Fruit fly (Drosophila melanogaster) whole organism, prepupa: ENCODE measurements around the gene CG5541.

Source experiments
- Blimp-1 ChIP-seq: fragments of 200-800 bp; sonication (Bioruptor generic); optimal IDR thresholded peaks from 3 replicates; lab custom pipeline; 2017; ENCODE audit warnings: missing biosample characterization, missing genetic modification characterization, mild to moderate bottlenecking, moderate library complexity, missing genetic modification reagents
- CG10669 ChIP-seq: fragments of 200-800 bp; sonication (Bioruptor generic); optimal IDR thresholded peaks from 3 replicates; lab custom pipeline; 2018; ENCODE audit warnings: missing biosample characterization, mild to moderate bottlenecking, missing genetic modification characterization, moderate library complexity
- CG11294 ChIP-seq: fragments of 200-800 bp; sonication (Bioruptor generic); IDR thresholded peaks from 2 replicates; pipeline ENCODE4 v1.3.6; 2022; ENCODE audit warnings: missing biosample characterization, missing genetic modification characterization
- CG11902 ChIP-seq: fragments of 200-800 bp; sonication (Bioruptor generic); optimal IDR thresholded peaks from 3 replicates; lab custom pipeline; 2016; ENCODE audit warnings: missing biosample characterization, missing genetic modification characterization
- CG15336 ChIP-seq: fragments of 200-800 bp; sonication (Bioruptor generic); IDR thresholded peaks from 2 replicates; pipeline ENCODE4 v1.3.6; 2022; ENCODE audit warnings: missing biosample characterization, missing genetic modification characterization
- CG1621 ChIP-seq: fragments of 200-800 bp; sonication (Bioruptor generic); optimal IDR thresholded peaks from 3 replicates; lab custom pipeline; 2018; ENCODE audit warnings: missing biosample characterization, mild to moderate bottlenecking, missing genetic modification characterization
- CG16779 ChIP-seq: fragments of 200-800 bp; sonication (Bioruptor generic); optimal IDR thresholded peaks from 3 replicates; lab custom pipeline; 2017; ENCODE audit warnings: missing biosample characterization, mild to moderate bottlenecking, missing genetic modification characterization
- CG32006 ChIP-seq: fragments of 200-800 bp; sonication (Bioruptor generic); optimal IDR thresholded peaks from 3 replicates; lab custom pipeline; 2017; ENCODE audit warnings: missing biosample characterization, mild to moderate bottlenecking, missing genetic modification characterization
- CG34406 ChIP-seq: fragments of 200-800 bp; sonication (Bioruptor generic); optimal IDR thresholded peaks from 3 replicates; lab custom pipeline; 2016; ENCODE audit warnings: missing biosample characterization, missing genetic modification characterization
- CG4318 ChIP-seq: fragments of 200-800 bp; sonication (Bioruptor generic); optimal IDR thresholded peaks from 3 replicates; lab custom pipeline; 2017; ENCODE audit warnings: missing biosample characterization, mild to moderate bottlenecking, missing genetic modification characterization
- CG6163 ChIP-seq: fragments of 200-800 bp; sonication (Bioruptor generic); IDR thresholded peaks from 3 replicates; pipeline ENCODE4 v1.3.6; 2022; ENCODE audit warnings: missing biosample characterization, missing genetic modification characterization
- CG6276 ChIP-seq: fragments of 200-800 bp; sonication (Bioruptor generic); optimal IDR thresholded peaks from 2 replicates; lab custom pipeline; 2017; ENCODE audit warnings: missing biosample characterization, mild to moderate bottlenecking, missing genetic modification characterization
- CG6792 ChIP-seq: fragments of 200-800 bp; sonication (Bioruptor generic); optimal IDR thresholded peaks from 3 replicates; lab custom pipeline; 2016; ENCODE audit warnings: missing biosample characterization, missing genetic modification characterization
- CG6808 ChIP-seq: fragments of 200-800 bp; sonication (Bioruptor generic); optimal IDR thresholded peaks from 3 replicates; lab custom pipeline; 2017; ENCODE audit warnings: missing biosample characterization, missing genetic modification characterization, mild to moderate bottlenecking, moderate library complexity, missing genetic modification reagents
- CG6854 ChIP-seq: fragments of 200-800 bp; sonication (Bioruptor generic); optimal IDR thresholded peaks from 2 replicates; lab custom pipeline; 2017; ENCODE audit warnings: missing biosample characterization, mild to moderate bottlenecking, missing genetic modification characterization
- CG7368 ChIP-seq: fragments of 200-800 bp; sonication (Bioruptor generic); optimal IDR thresholded peaks from 3 replicates; lab custom pipeline; 2016; ENCODE audit warnings: missing biosample characterization, missing genetic modification characterization
- CG8119 ChIP-seq: fragments of 200-800 bp; sonication (Bioruptor generic); IDR thresholded peaks from 3 replicates; pipeline ENCODE4 v1.3.6; 2022; ENCODE audit warnings: missing biosample characterization, missing genetic modification characterization
- CG8319 ChIP-seq: fragments of 200-800 bp; sonication (Bioruptor generic); optimal IDR thresholded peaks from 3 replicates; lab custom pipeline; 2016; ENCODE audit warnings: missing biosample characterization, missing genetic modification characterization
- CG8632 ChIP-seq: fragments of 200-800 bp; sonication (Bioruptor generic); optimal IDR thresholded peaks from 3 replicates; lab custom pipeline; 2016; ENCODE audit warnings: missing biosample characterization, missing genetic modification characterization
- Eip75B ChIP-seq: fragments of 200-800 bp; sonication (Bioruptor generic); optimal IDR thresholded peaks from 3 replicates; lab custom pipeline; 2016; ENCODE audit warnings: missing biosample characterization, missing genetic modification characterization
- Eip78C ChIP-seq: fragments of 200-800 bp; sonication (Bioruptor generic); peaks from one replicate; lab custom pipeline; 2016; ENCODE audit warnings: missing biosample characterization, missing genetic modification characterization
- Eip93F ChIP-seq: fragments of 200-800 bp; sonication (Bioruptor generic); optimal IDR thresholded peaks from 2 replicates; lab custom pipeline; 2016; ENCODE audit warnings: missing biosample characterization, mild to moderate bottlenecking, missing genetic modification characterization
- Ets21C ChIP-seq: fragments of 200-800 bp; sonication (Bioruptor generic); optimal IDR thresholded peaks from 3 replicates; lab custom pipeline; 2016; ENCODE audit warnings: missing biosample characterization, missing genetic modification characterization
- Ets96B ChIP-seq: fragments of 200-800 bp; optimal IDR thresholded peaks from 2 replicates; lab custom pipeline; 2019; ENCODE audit warnings: missing biosample characterization, mild to moderate bottlenecking, missing genetic modification characterization, moderate library complexity
- Gug ChIP-seq: fragments of 200-800 bp; sonication (Bioruptor generic); IDR thresholded peaks from 2 replicates; pipeline ENCODE4 v1.3.6; 2022; ENCODE audit warnings: missing biosample characterization, missing genetic modification characterization
- Hr39 ChIP-seq: fragments of 200-800 bp; sonication (Bioruptor generic); optimal IDR thresholded peaks from 2 replicates; lab custom pipeline; 2016; ENCODE audit warnings: missing biosample characterization, missing genetic modification characterization
- Hr4 ChIP-seq: fragments of 200-800 bp; sonication (Bioruptor generic); optimal IDR thresholded peaks from 3 replicates; lab custom pipeline; 2016; ENCODE audit warnings: missing biosample characterization, missing genetic modification characterization
- Lpt ChIP-seq: fragments of 200-800 bp; sonication (Bioruptor generic); optimal IDR thresholded peaks from 3 replicates; lab custom pipeline; 2016; ENCODE audit warnings: missing biosample characterization, missing genetic modification characterization
- Met ChIP-seq: fragments of 200-800 bp; sonication (Bioruptor generic); optimal IDR thresholded peaks from 3 replicates; lab custom pipeline; 2016; ENCODE audit warnings: missing biosample characterization, missing genetic modification characterization
- OdsH ChIP-seq: fragments of 200-800 bp; sonication (Bioruptor generic); optimal IDR thresholded peaks from 3 replicates; lab custom pipeline; 2016; ENCODE audit warnings: missing biosample characterization, missing genetic modification characterization
- Sox102F ChIP-seq: fragments of 200-800 bp; sonication (Bioruptor generic); optimal IDR thresholded peaks from 2 replicates; lab custom pipeline; 2016; ENCODE audit warnings: missing biosample characterization, mild to moderate bottlenecking, missing genetic modification characterization
- Sox15 ChIP-seq: fragments of 200-800 bp; sonication (Bioruptor generic); optimal IDR thresholded peaks from 3 replicates; lab custom pipeline; 2016; ENCODE audit warnings: missing biosample characterization, missing genetic modification characterization
- achi ChIP-seq: fragments of 200-800 bp; sonication (Bioruptor generic); optimal IDR thresholded peaks from 3 replicates; lab custom pipeline; 2016; ENCODE audit warnings: missing biosample characterization, missing genetic modification characterization
- acj6 ChIP-seq: fragments of 200-800 bp; sonication (Bioruptor generic); optimal IDR thresholded peaks from 3 replicates; lab custom pipeline; 2016; ENCODE audit warnings: missing biosample characterization, missing genetic modification characterization
- cyc ChIP-seq: fragments of 200-800 bp; sonication (Bioruptor generic); optimal IDR thresholded peaks from 3 replicates; lab custom pipeline; 2016; ENCODE audit warnings: missing biosample characterization, missing genetic modification characterization
- dac ChIP-seq: fragments of 200-800 bp; sonication (Bioruptor generic); optimal IDR thresholded peaks from 2 replicates; lab custom pipeline; 2017; ENCODE audit warnings: missing biosample characterization, mild to moderate bottlenecking, missing genetic modification characterization
- dsx ChIP-seq: fragments of 200-800 bp; optimal IDR thresholded peaks from 3 replicates; lab custom pipeline; 2019; ENCODE audit warnings: missing biosample characterization, mild to moderate bottlenecking, missing genetic modification characterization, moderate library complexity; ENCODE audit not compliant: poor library complexity, severe bottlenecking
- eg ChIP-seq: fragments of 200-800 bp; sonication (Bioruptor generic); IDR thresholded peaks from 3 replicates; pipeline ENCODE4 v1.3.6; 2022; ENCODE audit warnings: missing biosample characterization, missing genetic modification characterization
- esn ChIP-seq: fragments of 200-800 bp; sonication (Bioruptor generic); optimal IDR thresholded peaks from 2 replicates; lab custom pipeline; 2016; ENCODE audit warnings: missing biosample characterization, mild to moderate bottlenecking, missing genetic modification characterization, moderate library complexity
- fd59A ChIP-seq: fragments of 200-800 bp; sonication (Bioruptor generic); optimal IDR thresholded peaks from 2 replicates; lab custom pipeline; 2017; ENCODE audit warnings: missing biosample characterization, mild to moderate bottlenecking, missing genetic modification characterization, missing genetic modification reagents
- fd85E ChIP-seq: fragments of 200-800 bp; sonication (Bioruptor generic); optimal IDR thresholded peaks from 3 replicates; lab custom pipeline; 2016; ENCODE audit warnings: missing biosample characterization, missing genetic modification characterization
- fkh ChIP-seq: fragments of 200-800 bp; sonication (Bioruptor generic); optimal IDR thresholded peaks from 3 replicates; lab custom pipeline; 2017; ENCODE audit warnings: missing biosample characterization, mild to moderate bottlenecking, missing genetic modification characterization, moderate library complexity
- lz ChIP-seq: fragments of 200-800 bp; sonication (Bioruptor generic); optimal IDR thresholded peaks from 3 replicates; lab custom pipeline; 2016; ENCODE audit warnings: missing biosample characterization, missing genetic modification characterization
- net ChIP-seq: fragments of 200-800 bp; sonication (Bioruptor generic); optimal IDR thresholded peaks from 3 replicates; lab custom pipeline; 2016; ENCODE audit warnings: missing biosample characterization, missing genetic modification characterization
- pdm3 ChIP-seq: fragments of 200-800 bp; sonication (Bioruptor generic); optimal IDR thresholded peaks from 3 replicates; lab custom pipeline; 2016; ENCODE audit warnings: missing biosample characterization, missing genetic modification characterization
- ss ChIP-seq, 2 experiments: fragments of 200-800 bp; sonication (Bioruptor generic); optimal IDR thresholded peaks; 2 replicates in 1 of 2; 3 replicates in 1 of 2; lab custom pipeline; 2017 to 2018; ENCODE audit warnings: mild to moderate bottlenecking in 2 of 2, missing biosample characterization in 2 of 2, missing genetic modification characterization in 2 of 2, moderate library complexity in 1 of 2
- svp ChIP-seq: fragments of 200-800 bp; sonication (Bioruptor generic); peaks from one replicate; lab custom pipeline; 2016; ENCODE audit warnings: missing biosample characterization, missing genetic modification characterization
- topi ChIP-seq: fragments of 200-800 bp; sonication (Bioruptor generic); optimal IDR thresholded peaks from 3 replicates; lab custom pipeline; 2016; ENCODE audit warnings: missing biosample characterization, missing genetic modification characterization

The CG5541 gene

DNA sequence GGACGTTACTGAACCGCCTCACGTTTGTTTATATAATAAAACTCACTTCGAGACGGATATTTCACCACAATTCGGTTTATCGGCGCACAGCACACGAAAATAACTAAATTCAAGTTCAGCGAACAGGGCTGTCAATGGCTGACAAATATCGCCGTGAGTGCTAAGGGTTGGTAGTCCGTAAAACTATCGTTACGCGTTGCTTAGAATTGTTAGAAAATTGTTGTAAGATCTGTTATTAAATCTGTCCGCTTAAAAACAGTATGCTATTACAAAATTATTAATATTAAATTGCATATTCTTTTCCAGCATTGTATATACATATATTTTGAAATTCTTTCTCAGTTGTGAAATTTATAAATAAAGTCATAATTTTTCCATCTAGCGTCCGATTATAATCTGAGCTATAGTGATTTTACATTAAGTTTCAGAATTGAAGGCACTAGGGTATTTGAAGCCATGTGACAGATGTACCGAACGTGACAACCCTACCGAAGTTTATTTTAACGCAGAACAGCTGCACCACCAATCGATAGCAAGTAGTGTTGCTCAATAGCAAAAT lies 40.7 kb downstream of the CG5541 start, which contains the start of gene Cox17 (continued):
- TF ChIP-seq fkh (GFP tag; lab: Kevin White, UChicago) = peak; percentile 74
- TF ChIP-seq fd85E = peak; percentile 47
- peak; percentile 75 for TF ChIP-seq net (GFP tag; lab: Kevin White, UChicago)
- TF ChIP-seq Met (GFP tag; lab: Kevin White, UChicago) = peak; percentile 84
- peak; percentile 25 for TF ChIP-seq CG7368
- peak; percentile 56 for TF ChIP-seq CG15336
- peak; percentile 44 for TF ChIP-seq dac
- peak; percentile 80 for TF ChIP-seq CG6808 (GFP tag; lab: Kevin White, UChicago)
- peak; percentile 63 for TF ChIP-seq fd59A (GFP tag; lab: Kevin White, UChicago)
- no peak for TF ChIP-seq CG6854 (GFP tag; lab: Kevin White, UChicago)
- peak; percentile 83 for TF ChIP-seq cyc
- peak; percentile 61 to 81 for TF ChIP-seq ss (GFP tag; optimal IDR thresholded peaks at IDR 0.05; lab: Kevin White, UChicago)
- TF ChIP-seq Gug = peak; percentile 10; the same call in 1 of the 2 replicates
- TF ChIP-seq svp = peak; percentile 93
- TF ChIP-seq topi = peak; percentile 78
- TF ChIP-seq esn = peak; percentile 86
- peak; percentile 79 for TF ChIP-seq pdm3 (GFP tag; lab: Kevin White, UChicago)

DNA sequence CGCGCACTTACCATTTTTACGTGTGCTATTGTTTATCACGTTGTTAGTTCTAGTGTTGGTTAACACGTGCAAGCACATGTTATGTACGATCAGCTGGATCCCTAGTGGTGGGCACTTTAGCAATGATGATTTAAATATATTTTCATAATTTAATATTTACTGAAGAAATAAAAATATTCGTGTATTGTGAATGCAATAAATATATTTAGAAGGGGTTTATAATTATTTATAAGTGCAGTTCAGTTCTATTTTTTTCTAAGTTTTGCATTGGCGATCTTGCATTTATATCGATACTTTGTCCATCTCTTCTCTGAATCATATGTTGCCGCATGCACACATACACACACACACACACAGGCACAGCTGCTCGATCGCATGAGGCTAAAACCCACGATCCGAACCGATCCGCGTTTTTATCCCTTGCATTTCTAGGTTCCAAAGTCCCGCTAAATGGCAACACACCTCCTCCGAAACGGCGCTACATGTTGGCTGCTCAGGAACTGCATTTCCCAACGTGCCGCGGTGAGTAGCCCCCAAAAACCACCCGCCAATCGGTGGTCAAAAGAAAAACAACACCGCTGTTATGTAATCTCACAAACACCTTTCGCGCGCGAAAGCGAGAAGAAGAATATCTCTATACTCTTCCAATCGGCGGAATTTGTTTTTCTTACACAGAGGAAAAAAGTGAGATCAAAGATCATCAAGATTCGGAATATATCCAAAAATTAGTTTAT lies 42.0 kb downstream of the CG5541 start, which contains the start of the genes CG15027 and Dbct:
CG15027 (minus strand) TSS at position 51 of the 734 bp plus-strand sequence.
Dbct (plus strand) TSS at position 349 of the 734 bp plus-strand sequence.
- TF ChIP-seq CG4318 (GFP tag; lab: Kevin White, UChicago) (peak; percentile 17), Eip75B (GFP tag; lab: Kevin White, UChicago) (peak; percentile 28), lz (GFP tag; lab: Kevin White, UChicago) (peak; percentile 57), CG10669 (GFP tag; lab: Kevin White, UChicago) (peak; percentile 45), fkh (GFP tag; lab: Kevin White, UChicago) (peak; percentile 60), Eip93F (peak; percentile 11), Blimp-1 (GFP tag; lab: Kevin White, UChicago) (peak; percentile 10), Lpt (GFP tag; lab: Kevin White, UChicago) (no peak), Hr39 (GFP tag; lab: Kevin White, UChicago) (peak; percentile 42), CG8632 (GFP tag; lab: Kevin White, UChicago) (peak; percentile 60), CG8119 (GFP tag; lab: Robert Waterston, UW) (peak; percentile 53), Ets96B (tag; lab: Kevin White, UChicago) (peak; percentile 67), Sox102F (GFP tag; lab: Kevin White, UChicago) (peak; percentile 32), CG6163 (GFP tag; lab: Robert Waterston, UW) (peak; percentile 69), CG1621 (tag; lab: Kevin White, UChicago) (no peak), OdsH (peak; percentile 78), achi (GFP tag; lab: Kevin White, UChicago) (peak; percentile 64), CG7368 (peak; percentile 56), pdm3 (GFP tag; lab: Kevin White, UChicago) (peak; percentile 66), acj6 (GFP tag; lab: Kevin White, UChicago) (peak; percentile 65), eg (GFP tag; lab: Robert Waterston, UW) (peak; percentile 63), CG6792 (GFP tag; lab: Kevin White, UChicago) (peak; percentile 41), Eip78C (GFP tag; lab: Kevin White, UChicago) (peak; percentile 75), ss (GFP tag; optimal IDR thresholded peaks at IDR 0.05; lab: Kevin White, UChicago) (peak; percentile 21 to 55), CG11294 (GFP tag; lab: Robert Waterston, UW) (peak; percentile 44; the same call in 1 of the 2 replicates), Hr4 (GFP tag; lab: Kevin White, UChicago) (peak; percentile 46), fd59A (GFP tag; lab: Kevin White, UChicago) (peak; percentile 34), CG6808 (GFP tag; lab: Kevin White, UChicago) (peak; percentile 37), CG6276 (GFP tag; lab: Kevin White, UChicago) (peak; percentile 30), CG34406 (GFP tag; lab: Kevin White, UChicago) (peak; percentile 63), CG8319 (GFP tag; lab: Kevin White, UChicago) (peak; percentile 49), Met (GFP tag; lab: Kevin White, UChicago) (peak; percentile 64), CG15336 (peak; percentile 41), Ets21C (GFP tag; lab: Kevin White, UChicago) (peak; percentile 28), dsx (GFP tag; lab: Kevin White, UChicago) (peak; percentile 46), CG11902 (GFP tag; lab: Kevin White, UChicago) (peak; percentile 26), CG32006 (peak; percentile 43), CG16779 (tag; lab: Kevin White, UChicago) (no peak), Sox15 (GFP tag; lab: Kevin White, UChicago) (peak; percentile 30)
